Worm (Caenorhabditis elegans) whole organism, L4/young adult: Measurements from ENCODE around the gene dyla-1.
"Not testable (repeated sequence)": the region's sequence is repeated elsewhere in the genome, so short reads cannot be mapped to it uniquely, and the experiment has no call there.

ENCODE experiments used
- W03F9.2 ChIP-seq: fragments of 150-350 bp; optimal IDR thresholded peaks from 2 replicates; lab custom pipeline; 2014; ENCODE audit warnings: missing biosample characterization, missing genetic modification characterization
- dao-5 ChIP-seq: sonication (generic microtip); optimal IDR thresholded peaks from 2 replicates; lab custom pipeline; 2016; ENCODE audit warnings: missing genotype, missing genetic modification characterization, moderate library complexity, missing compliant biosample characterization
- him-1 ChIP-seq: sonication (generic microtip); optimal IDR thresholded peaks from 2 replicates; lab custom pipeline; 2016; ENCODE audit warnings: missing genotype, missing genetic modification reagents, missing genetic modification characterization, missing compliant biosample characterization

dyla-1 gene

DNA sequence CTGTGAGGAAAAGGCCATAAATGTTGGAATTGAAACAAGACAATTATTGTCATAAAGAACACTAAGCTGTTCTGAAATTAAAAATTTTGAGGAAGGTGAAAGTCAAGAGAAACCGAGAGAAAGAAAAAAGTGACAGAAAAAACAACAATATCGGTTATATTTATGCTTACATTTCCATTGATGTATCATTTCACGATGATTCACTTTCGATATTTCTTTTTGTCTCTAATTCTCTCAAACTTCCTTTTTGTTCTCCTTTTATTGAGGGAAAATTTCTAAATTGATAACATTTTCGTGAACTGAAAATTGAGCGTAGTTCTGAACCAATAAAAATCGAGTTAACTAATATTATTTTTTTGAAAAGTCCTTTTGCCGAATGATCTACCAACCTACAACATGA is 25.9 kb upstream of the dyla-1 start:
- no peak for TF ChIP-seq dao-5 (tag; lab: Kevin White, UChicago)
- no peak for TF ChIP-seq W03F9.2 (tag; lab: Kevin White, UChicago)
- TF ChIP-seq him-1 (tag; lab: Kevin White, UChicago), result no peak

DNA sequence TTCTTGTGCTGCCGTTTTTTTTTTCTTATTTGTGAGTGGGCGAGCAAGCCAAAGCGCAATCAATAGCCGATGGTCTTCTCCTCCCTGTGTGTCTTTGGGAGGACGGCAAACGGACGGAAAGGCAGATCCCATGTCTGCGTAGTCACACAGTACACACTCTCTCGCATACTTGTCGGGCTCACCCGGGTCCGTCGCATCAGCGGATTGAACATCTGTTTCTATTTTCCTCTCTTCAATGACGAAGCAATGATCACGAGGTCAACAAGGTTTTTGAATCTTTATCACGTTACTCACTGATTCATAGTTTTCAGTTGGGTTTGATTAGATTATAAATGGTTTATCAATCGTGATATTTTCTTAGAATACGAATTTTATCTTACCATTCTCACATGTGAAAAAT is 25.3 kb upstream of the dyla-1 start:
- TF ChIP-seq W03F9.2 (tag; lab: Kevin White, UChicago) (no peak), dao-5 (tag; lab: Kevin White, UChicago) (no peak), him-1 (tag; lab: Kevin White, UChicago) (no peak)

ce11 chrX:16816854-16817253 is 24.0 kb upstream of the dyla-1 start:
- TF ChIP-seq dao-5 (tag; lab: Kevin White, UChicago), result no peak
- no peak for TF ChIP-seq him-1 (tag; lab: Kevin White, UChicago)
- no peak for TF ChIP-seq W03F9.2 (tag; lab: Kevin White, UChicago)

ce11 chrX:16818271-16818670 is 22.6 kb upstream of the dyla-1 start:
- TF ChIP-seq dao-5 (tag; lab: Kevin White, UChicago) (no peak), W03F9.2 (tag; lab: Kevin White, UChicago) (no peak), him-1 (tag; lab: Kevin White, UChicago) (no peak)

- TF ChIP-seq dao-5 (tag; lab: Kevin White, UChicago), result no peak
- TF ChIP-seq him-1 (tag; lab: Kevin White, UChicago), result no peak
- TF ChIP-seq W03F9.2 (tag; lab: Kevin White, UChicago), result no peak
Measured at ce11 chrX:16821533-16821932, 19.3 kb upstream of the dyla-1 start.

ce11 chrX:16825358-16825757 is 15.5 kb upstream of the dyla-1 start, which contains the start of gene sto-5:
sto-5 (minus strand) TSS chrX:16825458.
- no peak for TF ChIP-seq W03F9.2 (tag; lab: Kevin White, UChicago)
- no peak for TF ChIP-seq him-1 (tag; lab: Kevin White, UChicago)
- no peak for TF ChIP-seq dao-5 (tag; lab: Kevin White, UChicago)

- TF ChIP-seq W03F9.2 (tag; lab: Kevin White, UChicago) (no peak), him-1 (tag; lab: Kevin White, UChicago) (no peak), dao-5 (tag; lab: Kevin White, UChicago) (no peak)
Measured at ce11 chrX:16826500-16826899, 14.3 kb upstream of the dyla-1 start.

DNA sequence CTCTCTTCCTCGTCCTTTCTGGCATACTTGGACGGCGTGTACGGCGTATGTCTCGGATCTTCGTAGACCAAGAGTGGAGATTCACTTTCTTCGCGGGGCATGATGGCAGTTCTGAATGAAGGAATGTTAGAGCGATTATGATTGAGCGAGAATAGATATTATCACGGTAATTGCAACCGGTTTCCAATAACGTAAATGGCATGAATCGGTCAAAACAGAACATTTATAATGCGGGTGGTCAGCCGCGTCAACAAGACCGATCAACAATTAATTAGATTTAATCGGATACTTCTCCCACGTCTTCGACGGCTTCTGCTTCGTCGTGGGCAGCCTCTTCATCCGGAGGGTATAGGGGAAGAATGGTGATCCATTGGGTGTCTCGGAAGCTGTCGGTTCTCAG is 6.1 kb upstream of the dyla-1 start, which contains the start of gene F41G4.13:
TSS of gene F41G4.13 (minus strand) at position 101 of the 400 bp plus-strand sequence.
- not testable (repeated sequence) for TF ChIP-seq dao-5, W03F9.2, him-1 (tag; lab: Kevin White, UChicago)

ce11 chrX:16836304-16836703 is 4.5 kb upstream of the dyla-1 start, which contains the start of gene F41G4.7:
F41G4.7 (minus strand) TSS chrX:16836404.
- TF ChIP-seq W03F9.2 (tag; lab: Kevin White, UChicago), result no peak
- no peak for TF ChIP-seq dao-5 (tag; lab: Kevin White, UChicago)
- TF ChIP-seq him-1 (tag; lab: Kevin White, UChicago), result no peak

- no peak for TF ChIP-seq him-1 (tag; lab: Kevin White, UChicago)
- TF ChIP-seq W03F9.2 (tag; lab: Kevin White, UChicago), result no peak
- no peak for TF ChIP-seq dao-5 (tag; lab: Kevin White, UChicago)
Measured at ce11 chrX:16842935-16843334, 2.1 kb downstream of the dyla-1 start.

DNA sequence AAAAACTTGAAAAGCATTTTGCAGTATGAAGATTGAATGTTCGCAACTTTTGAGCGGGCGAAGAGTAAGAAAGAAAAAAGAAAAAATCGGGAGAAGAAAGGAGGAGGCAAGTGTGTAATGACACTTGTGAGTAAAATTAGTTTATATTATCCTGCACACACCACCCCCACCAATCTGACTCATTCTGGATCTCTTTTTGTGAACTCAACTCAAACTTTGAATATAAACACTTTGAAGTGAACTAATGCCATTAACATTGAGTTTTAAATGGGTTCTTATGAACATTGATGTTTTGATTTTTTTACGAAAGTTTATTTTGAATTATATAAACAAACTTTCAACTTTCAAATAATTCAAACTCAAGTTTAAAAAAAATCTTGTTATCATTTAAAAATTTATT is 4.1 kb downstream of the dyla-1 start, which contains the start of gene F41G4.8:
TSS of gene F41G4.8 (minus strand) at position 101 of the 400 bp plus-strand sequence.
- TF ChIP-seq him-1 (tag; lab: Kevin White, UChicago), result no peak
- no peak for TF ChIP-seq dao-5 (tag; lab: Kevin White, UChicago)
- TF ChIP-seq W03F9.2 (tag; lab: Kevin White, UChicago), result no peak

DNA sequence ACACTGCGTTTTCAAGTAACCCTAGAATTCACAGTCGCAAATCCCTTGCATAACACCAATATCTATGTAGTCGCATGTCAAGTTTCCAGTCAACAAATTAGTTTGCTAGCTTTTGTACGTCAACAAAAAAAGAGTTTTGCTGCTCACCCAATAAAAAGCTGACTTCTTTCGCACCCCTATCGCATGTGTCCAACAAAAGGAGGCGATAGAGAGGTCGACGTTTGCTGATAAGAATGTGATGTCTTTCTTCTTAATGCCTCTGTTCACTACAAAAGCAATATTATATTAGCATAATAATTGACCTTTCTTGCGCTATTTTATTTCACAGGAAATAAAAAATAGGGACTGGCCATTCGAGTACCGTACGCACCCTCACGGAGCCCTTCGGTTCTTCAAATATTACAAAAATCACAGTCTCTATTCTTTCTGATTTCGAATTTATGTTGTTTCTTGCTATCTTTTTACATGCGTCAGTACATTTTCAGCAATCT is 19.2 kb downstream of the dyla-1 start, which contains the start of gene T20F7.3:
TSS of gene T20F7.3 (plus strand) at position 441 of the 491 bp plus-strand sequence.
- TF ChIP-seq him-1 (tag; lab: Kevin White, UChicago), result no peak
- no peak for TF ChIP-seq W03F9.2 (tag; lab: Kevin White, UChicago)
- TF ChIP-seq dao-5 (tag; lab: Kevin White, UChicago), result no peak

DNA sequence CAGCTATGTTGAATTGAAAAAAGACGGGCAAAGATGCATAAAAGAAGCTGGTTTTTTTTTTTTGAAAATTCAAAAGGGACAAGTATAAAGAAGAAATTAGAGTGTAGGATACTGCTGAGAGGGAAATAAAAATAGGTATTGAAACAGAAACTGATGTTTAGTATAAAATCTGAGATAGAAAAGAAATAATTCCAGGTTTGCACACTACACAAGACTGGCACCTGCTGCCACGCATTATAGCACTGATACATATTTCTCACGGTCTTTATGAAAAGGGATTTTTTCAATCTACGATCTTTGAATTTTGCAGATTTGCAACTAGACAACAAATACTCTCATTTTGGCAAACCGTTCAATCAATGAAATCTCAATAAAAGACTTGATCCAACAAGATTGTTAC is 22.5 kb downstream of the dyla-1 start:
- TF ChIP-seq dao-5 (tag; lab: Kevin White, UChicago), result no peak

- TF ChIP-seq him-1 (tag; lab: Kevin White, UChicago) (no peak), dao-5 (tag; lab: Kevin White, UChicago) (no peak), W03F9.2 (tag; lab: Kevin White, UChicago) (no peak)
Measured at ce11 chrX:16865016-16865415, 24.2 kb downstream of the dyla-1 start.
